Fruit fly (Drosophila melanogaster) whole organism, embryonic: Measurements from ENCODE around the gene CG14402.

Source experiments
- Bgb ChIP-seq: fragments of 200-800 bp; sonication (Bioruptor generic); IDR thresholded peaks from 2 replicates; pipeline ENCODE4 v1.3.6; 2022; ENCODE audit warnings: missing biosample characterization, missing genetic modification characterization; ENCODE audit not compliant: partially characterized antibody
- Blimp-1 ChIP-seq: fragments of 200-800 bp; sonication (Bioruptor generic); optimal IDR thresholded peaks from 3 replicates; lab custom pipeline; 2018; ENCODE audit warnings: missing biosample characterization, missing genetic modification characterization, mild to moderate bottlenecking, moderate library complexity, missing genetic modification reagents
- BtbVII ChIP-seq: fragments of 200-800 bp; sonication (Bioruptor generic); optimal IDR thresholded peaks from 3 replicates; lab custom pipeline; 2017; ENCODE audit warnings: missing biosample characterization, mild to moderate bottlenecking, missing genetic modification characterization
- CG10209 ChIP-seq: fragments of 200-800 bp; sonication (Bioruptor generic); optimal IDR thresholded peaks from 3 replicates; lab custom pipeline; 2017; ENCODE audit warnings: missing biosample characterization, mild to moderate bottlenecking, missing genetic modification characterization, missing genetic modification reagents
- CG14965 ChIP-seq: fragments of 200-800 bp; sonication (Bioruptor generic); optimal IDR thresholded peaks from 2 replicates; lab custom pipeline; 2016; ENCODE audit warnings: missing biosample characterization, missing genetic modification characterization, borderline replicate concordance
- CG1603 ChIP-seq: fragments of 200-800 bp; sonication (Bioruptor generic); optimal IDR thresholded peaks from 2 replicates; lab custom pipeline; 2019; ENCODE audit warnings: missing biosample characterization, mild to moderate bottlenecking, missing genetic modification characterization, moderate library complexity
- CG17359 ChIP-seq: fragments of 200-800 bp; sonication (Bioruptor generic); optimal IDR thresholded peaks from 3 replicates; lab custom pipeline; 2018; ENCODE audit warnings: missing biosample characterization, mild to moderate bottlenecking, missing genetic modification characterization, moderate library complexity
- CG17912 ChIP-seq: fragments of 200-800 bp; sonication (Bioruptor generic); optimal IDR thresholded peaks from 2 replicates; lab custom pipeline; 2018; ENCODE audit warnings: missing biosample characterization, mild to moderate bottlenecking, missing genetic modification characterization
- CG18011 ChIP-seq: fragments of 200-800 bp; sonication (Bioruptor generic); optimal IDR thresholded peaks from 2 replicates; lab custom pipeline; 2017; ENCODE audit warnings: missing biosample characterization, missing genetic modification characterization, mild to moderate bottlenecking, moderate library complexity, missing genotype
- CG2129 ChIP-seq: fragments of 200-800 bp; sonication (Bioruptor generic); IDR thresholded peaks from 2 replicates; pipeline ENCODE4 v1.3.6; 2022; ENCODE audit warnings: missing biosample characterization, missing genetic modification characterization; ENCODE audit not compliant: partially characterized antibody
- CG30020 ChIP-seq: fragments of 200-800 bp; optimal IDR thresholded peaks from 2 replicates; lab custom pipeline; 2019; ENCODE audit warnings: missing biosample characterization, mild to moderate bottlenecking, missing genetic modification characterization, moderate library complexity
- CG3163 ChIP-seq: fragments of 200-800 bp; sonication (Bioruptor generic); optimal IDR thresholded peaks from 3 replicates; lab custom pipeline; 2016; ENCODE audit warnings: missing biosample characterization, missing genetic modification characterization
- CG3847 ChIP-seq: fragments of 200-800 bp; sonication (Bioruptor generic); IDR thresholded peaks from 2 replicates; pipeline ENCODE4 v1.3.6; 2022; ENCODE audit warnings: missing biosample characterization, missing genetic modification characterization
- CG42726 ChIP-seq: fragments of 200-800 bp; sonication (Bioruptor generic); IDR thresholded peaks from 2 replicates; pipeline ENCODE4 v1.3.6; 2022; ENCODE audit warnings: missing biosample characterization, missing genetic modification characterization; ENCODE audit not compliant: partially characterized antibody
- CG5245 ChIP-seq: fragments of 200-800 bp; sonication (Bioruptor generic); optimal IDR thresholded peaks from 3 replicates; lab custom pipeline; 2016; ENCODE audit warnings: missing biosample characterization, missing genetic modification characterization
- CG6854 ChIP-seq: fragments of 200-800 bp; sonication (Bioruptor generic); optimal IDR thresholded peaks from 3 replicates; lab custom pipeline; 2017; ENCODE audit warnings: missing biosample characterization, mild to moderate bottlenecking, missing genetic modification characterization
- CG9932 ChIP-seq: fragments of 200-800 bp; sonication (Bioruptor generic); IDR thresholded peaks from 2 replicates; pipeline ENCODE4 v1.3.6; 2022; ENCODE audit warnings: missing biosample characterization, missing genetic modification characterization
- D ChIP-seq, 2 experiments: fragments of 200-800 bp in 1 of 2; fragments of >200 bp in 1 of 2; sonication (Bioruptor generic) in 1 of 2; optimal IDR thresholded peaks; 2 replicates in 1 of 2; 3 replicates in 1 of 2; lab custom pipeline; 2017; ENCODE audit warnings: mild to moderate bottlenecking in 1 of 2, missing biosample characterization in 1 of 2, missing genetic modification characterization in 1 of 2, missing genetic modification reagents in 1 of 2
- D19B ChIP-seq: fragments of 200-800 bp; sonication (Bioruptor generic); optimal IDR thresholded peaks from 2 replicates; lab custom pipeline; 2017; ENCODE audit warnings: missing biosample characterization, mild to moderate bottlenecking, missing genetic modification characterization
- Deaf1 ChIP-seq: fragments of 200-800 bp; optimal IDR thresholded peaks from 3 replicates; lab custom pipeline; 2019; ENCODE audit warnings: missing biosample characterization, mild to moderate bottlenecking, missing genetic modification characterization, moderate library complexity
- Doc2 ChIP-seq: fragments of 200-800 bp; sonication (Bioruptor generic); IDR thresholded peaks from 2 replicates; pipeline ENCODE4 v1.3.6; 2022; ENCODE audit warnings: missing biosample characterization, missing genetic modification characterization
- Elba2 ChIP-seq: fragments of 200-800 bp; sonication (Bioruptor generic); optimal IDR thresholded peaks from 3 replicates; lab custom pipeline; 2016; ENCODE audit warnings: missing biosample characterization, missing genetic modification characterization
- HLHmδ ChIP-seq: fragments of 200-800 bp; sonication (Bioruptor generic); optimal IDR thresholded peaks from 2 replicates; lab custom pipeline; 2018; ENCODE audit warnings: missing biosample characterization, mild to moderate bottlenecking, missing genetic modification characterization, moderate library complexity
- HmgZ ChIP-seq: fragments of 200-800 bp; sonication (Bioruptor generic); optimal IDR thresholded peaks from 2 replicates; lab custom pipeline; 2018; ENCODE audit warnings: missing biosample characterization, mild to moderate bottlenecking, missing genetic modification characterization
- MBD-R2 ChIP-seq: fragments of 200-800 bp; sonication (Bioruptor generic); IDR thresholded peaks from 2 replicates; pipeline ENCODE4 v1.3.6; 2022; ENCODE audit warnings: missing biosample characterization, missing genetic modification characterization
- Myb ChIP-seq: fragments of 200-800 bp; sonication (Bioruptor generic); optimal IDR thresholded peaks from 2 replicates; lab custom pipeline; 2016; ENCODE audit warnings: missing biosample characterization, missing genetic modification characterization
- Nf-YC ChIP-seq: fragments of 200-800 bp; optimal IDR thresholded peaks from 3 replicates; lab custom pipeline; 2019; ENCODE audit warnings: missing biosample characterization, mild to moderate bottlenecking, missing genetic modification characterization, moderate library complexity
- PHDP ChIP-seq: fragments of 200-800 bp; sonication (Bioruptor generic); optimal IDR thresholded peaks from 3 replicates; lab custom pipeline; 2018; ENCODE audit warnings: missing biosample characterization, mild to moderate bottlenecking, missing genetic modification characterization, moderate library complexity
- Usf ChIP-seq: fragments of 200-800 bp; sonication (Bioruptor generic); optimal IDR thresholded peaks from 2 replicates; lab custom pipeline; 2017; ENCODE audit warnings: missing genotype, missing biosample characterization, missing genetic modification characterization
- ap ChIP-seq: fragments of 200-800 bp; sonication (Bioruptor generic); IDR thresholded peaks from 2 replicates; pipeline ENCODE4 v1.3.6; 2022; ENCODE audit warnings: missing biosample characterization, missing genetic modification characterization
- ash1 ChIP-seq: fragments of 200-800 bp; sonication (Bioruptor generic); optimal IDR thresholded peaks from 2 replicates; lab custom pipeline; 2018; ENCODE audit warnings: missing biosample characterization, mild to moderate bottlenecking, missing genetic modification characterization
- ci ChIP-seq: fragments of 200-800 bp; sonication (Bioruptor generic); IDR thresholded peaks from 3 replicates; pipeline ENCODE4 v1.3.6; 2022; ENCODE audit warnings: missing biosample characterization, missing genetic modification characterization
- croc ChIP-seq: fragments of 200-800 bp; sonication (Bioruptor generic); conservative IDR thresholded peaks from 3 replicates; pipeline ENCODE4 v1.3.6; 2022; ENCODE audit warnings: missing biosample characterization, missing genetic modification characterization
- fd3F ChIP-seq: fragments of 200-800 bp; sonication (Bioruptor generic); optimal IDR thresholded peaks from 2 replicates; lab custom pipeline; 2018; ENCODE audit warnings: missing biosample characterization, mild to moderate bottlenecking, missing genetic modification characterization, moderate library complexity
- ftz-f1 ChIP-seq: fragments of 200-800 bp; sonication (Bioruptor generic); optimal IDR thresholded peaks from 2 replicates; lab custom pipeline; 2016; ENCODE audit warnings: missing biosample characterization, missing genetic modification characterization
- gcm ChIP-seq: fragments of 200-800 bp; sonication (Bioruptor generic); optimal IDR thresholded peaks from 2 replicates; lab custom pipeline; 2019; ENCODE audit warnings: missing biosample characterization, mild to moderate bottlenecking, missing genetic modification characterization, moderate library complexity
- jumu ChIP-seq: fragments of 200-800 bp; sonication (Bioruptor generic); optimal IDR thresholded peaks from 3 replicates; lab custom pipeline; 2016; ENCODE audit warnings: missing biosample characterization, missing genetic modification characterization
- knrl ChIP-seq: fragments of 200-800 bp; sonication (Bioruptor generic); IDR thresholded peaks from 3 replicates; pipeline ENCODE4 v1.3.6; 2022; ENCODE audit warnings: missing biosample characterization, missing genetic modification characterization; ENCODE audit not compliant: partially characterized antibody
- maf-S ChIP-seq: fragments of 200-800 bp; sonication (Bioruptor generic); optimal IDR thresholded peaks from 2 replicates; lab custom pipeline; 2016; ENCODE audit warnings: missing biosample characterization, missing genetic modification characterization
- odd ChIP-seq: fragments of 200-800 bp; sonication (Bioruptor generic); optimal IDR thresholded peaks from 2 replicates; lab custom pipeline; 2017; ENCODE audit warnings: missing biosample characterization, mild to moderate bottlenecking, missing genetic modification characterization
- otp ChIP-seq: fragments of 200-800 bp; sonication (Bioruptor generic); IDR thresholded peaks from 3 replicates; pipeline ENCODE4, ENCODE4 v1.3.6; 2022; ENCODE audit warnings: missing biosample characterization, missing genetic modification characterization
- p53 ChIP-seq: fragments of 200-800 bp; sonication (Bioruptor generic); optimal IDR thresholded peaks from 2 replicates; lab custom pipeline; 2016; ENCODE audit warnings: missing biosample characterization, missing genetic modification characterization
- pho ChIP-seq: fragments of 200-800 bp; sonication (Bioruptor generic); optimal IDR thresholded peaks from 2 replicates; lab custom pipeline; 2016; ENCODE audit warnings: missing biosample characterization, missing genetic modification characterization
- sim ChIP-seq: fragments of 200-800 bp; sonication (Bioruptor generic); IDR thresholded peaks from 2 replicates; pipeline ENCODE4 v1.3.6; 2022; ENCODE audit warnings: missing biosample characterization, missing genetic modification characterization
- ssp ChIP-seq: fragments of 200-800 bp; sonication (Bioruptor generic); IDR thresholded peaks from 2 replicates; pipeline ENCODE4 v1.3.6; 2022; ENCODE audit warnings: missing biosample characterization, missing genetic modification characterization
- tio ChIP-seq: fragments of 200-800 bp; sonication (Bioruptor generic); optimal IDR thresholded peaks from 2 replicates; lab custom pipeline; 2017; ENCODE audit warnings: missing biosample characterization, missing genetic modification characterization, inconsistent platforms
- twi ChIP-seq: fragments of 200-800 bp; optimal IDR thresholded peaks from 2 replicates; lab custom pipeline; 2019; ENCODE audit warnings: missing biosample characterization, mild to moderate bottlenecking, missing genetic modification characterization, moderate library complexity
- vvl ChIP-seq: fragments of 200-800 bp; sonication (Bioruptor generic); IDR thresholded peaks from 2 replicates; pipeline ENCODE4 v1.3.6; 2022; ENCODE audit warnings: missing biosample characterization, missing genetic modification characterization
- zfh2 ChIP-seq: fragments of 200-800 bp; sonication (Bioruptor generic); optimal IDR thresholded peaks from 2 replicates; lab custom pipeline; 2016; ENCODE audit warnings: missing biosample characterization, missing genetic modification characterization

CG14402 gene

dm6 chr2L:20822489-20823195, 26.5 kb upstream of the CG14402 start, which contains the start of gene CG9331 (continued):
- TF ChIP-seq odd (GFP tag; lab: Kevin White, UChicago) (no peak), CG17912 (GFP tag; lab: Kevin White, UChicago) (peak; percentile 51), sim (GFP tag; lab: Robert Waterston, UW) (no peak), CG3847 (no peak), D (optimal IDR thresholded peaks at IDR 0.05; lab: Kevin White, UChicago) (peak; percentile 5), D (GFP tag; optimal IDR thresholded peaks at IDR 0.05; lab: Kevin White, UChicago) (no peak), CG3163 (GFP tag; lab: Kevin White, UChicago) (no peak), Elba2 (GFP tag; lab: Kevin White, UChicago) (peak; percentile 85), BtbVII (GFP tag; lab: Kevin White, UChicago) (no peak), maf-S (GFP tag; lab: Kevin White, UChicago) (no peak), CG2129 (GFP tag; lab: Robert Waterston, UW) (no peak), croc (GFP tag; lab: Robert Waterston, UW) (no peak), CG42726 (no peak), tio (GFP tag; lab: Kevin White, UChicago) (no peak), D19B (no peak), p53 (GFP tag; lab: Kevin White, UChicago) (no peak), ftz-f1 (peak; percentile 46), ci (GFP tag; lab: Robert Waterston, UW) (peak; percentile 77; the same call in 2 of the 3 replicates), HLHmδ (GFP tag; lab: Kevin White, UChicago) (peak; percentile 61), Bgb (GFP tag; lab: Robert Waterston, UW) (peak; percentile 53; the same call in 1 of the 2 replicates), Doc2 (no peak), CG30020 (no peak), HmgZ (no peak), zfh2 (GFP tag; lab: Kevin White, UChicago) (no peak), CG18011 (no peak), MBD-R2 (GFP tag; lab: Robert Waterston, UW) (peak; percentile 24; the same call in 1 of the 2 replicates), CG17359 (tag; lab: Kevin White, UChicago) (no peak), PHDP (no peak), jumu (GFP tag; lab: Kevin White, UChicago) (no peak), ap (GFP tag; lab: Robert Waterston, UW) (no peak), fd3F (no peak), CG10209 (peak; percentile 58), pho (no peak), Myb (no peak), CG1603 (tag; lab: Kevin White, UChicago) (no peak), knrl (GFP tag; lab: Robert Waterston, UW) (no peak), otp (GFP tag; lab: Robert Waterston, UW) (0 out of 3 replicates have a peak, but pooled peaks have one; percentile 30), CG5245 (no peak), CG6854 (GFP tag; lab: Kevin White, UChicago) (no peak), ash1 (GFP tag; lab: Kevin White, UChicago) (no peak), CG9932 (peak; percentile 20; the same call in 1 of the 2 replicates), vvl (GFP tag; lab: Robert Waterston, UW) (peak; percentile 36; the same call in 1 of the 2 replicates), Nf-YC (no peak), Deaf1 (tag; lab: Kevin White, UChicago) (peak; percentile 86), Blimp-1 (GFP tag; lab: Kevin White, UChicago) (peak; percentile 76), Usf (GFP tag; lab: Kevin White, UChicago) (no peak), ssp (GFP tag; lab: Robert Waterston, UW) (no peak), twi (tag; lab: Kevin White, UChicago) (no peak), gcm (GFP tag; lab: Kevin White, UChicago) (peak; percentile 50), CG14965 (GFP tag; lab: Kevin White, UChicago) (no peak)
